Worm (Caenorhabditis elegans) whole organism, late embryonic: Measurements from ENCODE around the gene spp-24.

ENCODE experiments used
- C38D4.7 ChIP-seq: fragments of 200-800 bp; sonication (Bioruptor generic); optimal IDR thresholded peaks from 2 replicates; lab custom pipeline; 2018; ENCODE audit warnings: mild to moderate bottlenecking, missing genetic modification characterization, moderate library complexity, missing compliant biosample characterization
- F13H6.1 ChIP-seq: sonication (generic microtip); optimal IDR thresholded peaks from 2 replicates; lab custom pipeline; 2016; ENCODE audit warnings: missing genetic modification characterization, missing compliant biosample characterization
- K09A11.1 ChIP-seq: sonication (generic microtip); optimal IDR thresholded peaks from 2 replicates; lab custom pipeline; 2017; ENCODE audit warnings: antibody characterized with exemption, mild to moderate bottlenecking, missing genetic modification characterization, missing compliant biosample characterization; ENCODE audit not compliant: insufficient read depth
- Y22D7AL.16 ChIP-seq: sonication (generic microtip); optimal IDR thresholded peaks from 2 replicates; lab custom pipeline; 2016; ENCODE audit warnings: missing genetic modification characterization, missing compliant biosample characterization
- ama-1 ChIP-seq: fragments of 150-350 bp; optimal IDR thresholded peaks from 2 replicates; lab custom pipeline; 2014
- ceh-14 ChIP-seq: sonication (generic microtip); optimal IDR thresholded peaks from 2 replicates; lab custom pipeline; 2016; ENCODE audit warnings: missing genotype, missing genetic modification characterization, missing compliant biosample characterization
- ceh-19 ChIP-seq: fragments of 200-800 bp; sonication (Bioruptor generic); optimal IDR thresholded peaks from 2 replicates; lab custom pipeline; 2018; ENCODE audit warnings: mild to moderate bottlenecking, missing genetic modification characterization, missing compliant biosample characterization
- ceh-22 ChIP-seq: sonication (generic microtip); optimal IDR thresholded peaks from 2 replicates; lab custom pipeline; 2017; ENCODE audit warnings: missing biosample characterization, missing genetic modification characterization
- ceh-24 ChIP-seq: sonication (generic microtip); optimal IDR thresholded peaks from 2 replicates; lab custom pipeline; 2016; ENCODE audit warnings: mild to moderate bottlenecking, missing genetic modification characterization, missing compliant biosample characterization
- ceh-31 ChIP-seq: sonication (generic microtip); optimal IDR thresholded peaks from 2 replicates; lab custom pipeline; 2016; ENCODE audit warnings: missing genetic modification characterization, missing compliant biosample characterization
- ceh-9 ChIP-seq: sonication (generic microtip); optimal IDR thresholded peaks from 2 replicates; lab custom pipeline; 2016; ENCODE audit warnings: mild to moderate bottlenecking, missing genetic modification characterization, inconsistent platforms, missing compliant biosample characterization
- che-1 ChIP-seq: sonication (generic microtip); optimal IDR thresholded peaks from 2 replicates; lab custom pipeline; 2016; ENCODE audit warnings: mild to moderate bottlenecking, missing genetic modification characterization, missing compliant biosample characterization
- dmd-4 ChIP-seq: sonication (generic microtip); optimal IDR thresholded peaks from 2 replicates; lab custom pipeline; 2016; ENCODE audit warnings: borderline replicate concordance, missing genetic modification characterization, missing compliant biosample characterization
- elt-4 ChIP-seq: sonication (generic microtip); optimal IDR thresholded peaks from 2 replicates; lab custom pipeline; 2016; ENCODE audit warnings: missing genetic modification characterization, missing compliant biosample characterization
- eyg-1 ChIP-seq: sonication (generic microtip); optimal IDR thresholded peaks from 2 replicates; lab custom pipeline; 2016; ENCODE audit warnings: missing genotype, missing genetic modification characterization, missing compliant biosample characterization
- gmeb-2 ChIP-seq: sonication (generic microtip); optimal IDR thresholded peaks from 2 replicates; lab custom pipeline; 2016; ENCODE audit warnings: missing genetic modification characterization, inconsistent platforms, missing compliant biosample characterization
- hlh-30 ChIP-seq: sonication (generic microtip); optimal IDR thresholded peaks from 2 replicates; lab custom pipeline; 2017; ENCODE audit warnings: antibody characterized with exemption, missing genetic modification characterization, missing compliant biosample characterization; ENCODE audit not compliant: insufficient read depth
- hlh-8 ChIP-seq: sonication (generic microtip); optimal IDR thresholded peaks from 2 replicates; lab custom pipeline; 2016; ENCODE audit warnings: missing genotype, missing genetic modification characterization, missing compliant biosample characterization
- madf-2 ChIP-seq: sonication (generic microtip); optimal IDR thresholded peaks from 2 replicates; lab custom pipeline; 2017; ENCODE audit warnings: missing genetic modification characterization, missing compliant biosample characterization
- mec-3 ChIP-seq: sonication (generic microtip); optimal IDR thresholded peaks from 2 replicates; lab custom pipeline; 2016; ENCODE audit warnings: borderline replicate concordance, missing genetic modification characterization, missing compliant biosample characterization
- npax-4 ChIP-seq: sonication (generic microtip); optimal IDR thresholded peaks from 2 replicates; lab custom pipeline; 2016; ENCODE audit warnings: missing genetic modification characterization, missing compliant biosample characterization
- odd-2 ChIP-seq: sonication (generic microtip); optimal IDR thresholded peaks from 2 replicates; lab custom pipeline; 2017; ENCODE audit warnings: antibody characterized with exemption, mild to moderate bottlenecking, missing genetic modification characterization, missing compliant biosample characterization
- pag-3 ChIP-seq: sonication (generic microtip); optimal IDR thresholded peaks from 2 replicates; lab custom pipeline; 2016; ENCODE audit warnings: missing compliant biosample characterization, missing genetic modification characterization, borderline replicate concordance
- pha-4 ChIP-seq: fragments of 150-350 bp; optimal IDR thresholded peaks from 2 replicates; lab custom pipeline; 2018; ENCODE audit warnings: missing biosample characterization, missing genetic modification reagents, missing genetic modification characterization
- pqm-1 ChIP-seq: sonication (generic microtip); optimal IDR thresholded peaks from 2 replicates; lab custom pipeline; 2016; ENCODE audit warnings: missing genetic modification characterization, missing compliant biosample characterization
- pros-1 ChIP-seq: fragments of 150-350 bp; optimal IDR thresholded peaks from 2 replicates; lab custom pipeline; 2014; ENCODE audit warnings: missing biosample characterization, missing genetic modification reagents, missing genetic modification characterization
- ref-2 ChIP-seq: sonication (generic microtip); optimal IDR thresholded peaks from 2 replicates; lab custom pipeline; 2016; ENCODE audit warnings: missing genetic modification characterization, missing compliant biosample characterization
- sox-4 ChIP-seq: sonication (generic microtip); optimal IDR thresholded peaks from 2 replicates; lab custom pipeline; 2017; ENCODE audit warnings: mild to moderate bottlenecking, missing genetic modification characterization, inconsistent platforms, missing compliant biosample characterization
- syd-9 ChIP-seq: sonication (generic microtip); optimal IDR thresholded peaks from 2 replicates; lab custom pipeline; 2016; ENCODE audit warnings: mild to moderate bottlenecking, missing genetic modification characterization, moderate library complexity, missing compliant biosample characterization
- tbx-2 ChIP-seq: sonication (generic microtip); optimal IDR thresholded peaks from 2 replicates; lab custom pipeline; 2016; ENCODE audit warnings: missing genetic modification characterization, missing compliant biosample characterization
- tbx-7 ChIP-seq: sonication (generic microtip); optimal IDR thresholded peaks from 2 replicates; lab custom pipeline; 2016; ENCODE audit warnings: missing genotype, missing genetic modification characterization, missing compliant biosample characterization
- ttx-3 ChIP-seq: sonication (generic microtip); optimal IDR thresholded peaks from 2 replicates; lab custom pipeline; 2016; ENCODE audit warnings: missing genetic modification reagents, missing genetic modification characterization, missing compliant biosample characterization
- unc-55 ChIP-seq: sonication (generic microtip); optimal IDR thresholded peaks from 2 replicates; lab custom pipeline; 2017; ENCODE audit warnings: missing biosample characterization, missing genetic modification reagents, missing genetic modification characterization
- unc-86 ChIP-seq: sonication (generic microtip); optimal IDR thresholded peaks from 2 replicates; lab custom pipeline; 2016; ENCODE audit warnings: missing genetic modification characterization, missing compliant biosample characterization

Gene spp-24

ce11 chrII:39437-39836 is at the start of gene spp-24:
Gene spp-24, minus strand, starts transcription at chrII:39537.
- TF ChIP-seq ceh-31 (tag; lab: Kevin White, UChicago) (no peak), pqm-1 (tag; lab: Kevin White, UChicago) (no peak), F13H6.1 (tag; lab: Kevin White, UChicago) (no peak), madf-2 (no peak)

- no peak for TF ChIP-seq dmd-4 (tag; lab: Kevin White, UChicago)
These were observed 48.6 kb upstream of the spp-24 start for ce11 chrII:87937-88336.

ce11 chrII:86794-87193 is 47.5 kb upstream of the spp-24 start:
- no peak for TF ChIP-seq elt-4
- TF ChIP-seq ceh-24: no peak
- TF ChIP-seq odd-2 (tag; lab: Kevin White, UChicago): no peak
- TF ChIP-seq ama-1: no peak
- no peak for TF ChIP-seq sox-4 (tag; lab: Kevin White, UChicago)
- no peak for TF ChIP-seq ceh-14 (tag; lab: Kevin White, UChicago)
- TF ChIP-seq ceh-19: no peak
- TF ChIP-seq pha-4 (tag; lab: Kevin White, UChicago): no peak
- no peak for TF ChIP-seq ref-2
- no peak for TF ChIP-seq syd-9
- TF ChIP-seq ceh-22 (tag; lab: Kevin White, UChicago): no peak
- TF ChIP-seq pag-3 (tag; lab: Kevin White, UChicago): no peak
- TF ChIP-seq mec-3: no peak
- no peak for TF ChIP-seq C38D4.7 (GFP tag; lab: Kevin White, UChicago)
- no peak for TF ChIP-seq pros-1 (tag; lab: Kevin White, UChicago)
- no peak for TF ChIP-seq eyg-1
- TF ChIP-seq ceh-31 (tag; lab: Kevin White, UChicago): no peak
- no peak for TF ChIP-seq npax-4 (tag; lab: Kevin White, UChicago)

DNA sequence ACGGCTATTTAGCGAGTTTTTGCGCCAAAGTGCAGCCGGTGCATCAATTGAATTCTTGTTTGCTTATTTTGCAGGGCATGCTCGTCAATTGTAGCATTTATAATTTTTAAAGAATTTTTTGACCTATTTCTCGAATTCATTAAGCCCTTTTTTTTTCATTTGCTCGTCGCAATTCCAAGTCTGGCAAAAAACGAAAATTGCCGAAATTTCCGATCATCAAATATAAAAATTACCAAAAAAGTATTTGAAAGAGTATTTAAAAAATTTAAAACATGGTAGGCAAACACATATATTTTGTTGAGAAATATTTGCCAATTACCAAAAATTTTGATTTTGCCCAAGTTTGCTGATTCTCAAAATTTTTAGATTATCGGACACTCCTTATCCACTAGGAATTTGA is 44.8 kb upstream of the spp-24 start, which contains the start of gene C50D2.6:
Gene C50D2.6, plus strand, starts transcription at position 301 of the 400 bp plus-strand sequence.
- no peak for TF ChIP-seq tbx-7 (tag; lab: Kevin White, UChicago)
- TF ChIP-seq hlh-8 (tag; lab: Kevin White, UChicago): no peak
- TF ChIP-seq C38D4.7 (GFP tag; lab: Kevin White, UChicago): no peak
- TF ChIP-seq Y22D7AL.16 (tag; lab: Kevin White, UChicago): no peak
- TF ChIP-seq hlh-30 (tag; lab: Kevin White, UChicago): no peak
- no peak for TF ChIP-seq unc-55

ce11 chrII:79166-79565 is 39.8 kb upstream of the spp-24 start, which contains the start of gene C23H3.9:
Gene C23H3.9, minus strand, starts transcription at chrII:79266.
- no peak for TF ChIP-seq K09A11.1 (tag; lab: Kevin White, UChicago)

- TF ChIP-seq ceh-24 (no peak), unc-86 (tag; lab: Kevin White, UChicago) (no peak), tbx-2 (tag; lab: Kevin White, UChicago) (no peak), che-1 (tag; lab: Kevin White, UChicago) (no peak), ttx-3 (tag; lab: Kevin White, UChicago) (no peak), ceh-9 (no peak), gmeb-2 (tag; lab: Kevin White, UChicago) (no peak), madf-2 (no peak), unc-55 (no peak), ceh-31 (tag; lab: Kevin White, UChicago) (no peak)
These were observed 37.3 kb upstream of the spp-24 start for ce11 chrII:76662-77061.
